Fruit fly (Drosophila melanogaster) whole organism: ENCODE data around the gene CG31698.

Experiments used
- CG8478 ChIP-seq: fragments of >200 bp; optimal IDR thresholded peaks from 2 replicates; lab custom pipeline; 2018; ENCODE audit warnings: inconsistent platforms
- psq ChIP-seq: fragments of >200 bp; optimal IDR thresholded peaks from 2 replicates; lab custom pipeline; 2017

DNA sequence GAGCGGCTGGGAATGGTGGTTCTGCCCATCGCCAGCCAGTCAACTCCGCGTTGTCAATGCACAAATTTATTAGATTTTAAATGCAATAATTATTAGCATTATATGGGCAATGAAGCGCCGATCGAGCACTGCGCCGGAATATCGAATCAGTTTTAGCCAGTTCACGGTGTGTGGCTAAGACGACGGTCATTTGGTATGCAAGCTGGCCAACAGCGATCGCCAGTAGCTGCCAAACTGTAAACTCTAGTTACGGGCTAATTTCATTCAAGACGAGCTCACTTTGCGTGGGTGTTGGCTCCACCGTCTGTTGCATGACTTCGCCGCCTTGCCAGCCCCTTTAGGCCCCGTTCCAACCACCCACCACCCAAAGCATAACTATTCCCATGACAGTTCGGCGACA is 17.8 kb downstream of the CG31698 start:
- no peak for TF ChIP-seq CG8478
- no peak for TF ChIP-seq psq
